Fruit fly (Drosophila melanogaster) whole organism, embryonic: ENCODE results near the gene Muc18B.

ENCODE experiments used
- Abd-B ChIP-seq: fragments of 200-800 bp; sonication (Bioruptor generic); optimal IDR thresholded peaks from 2 replicates; lab custom pipeline; 2018; ENCODE audit warnings: missing biosample characterization, mild to moderate bottlenecking, missing genetic modification characterization, moderate library complexity
- CG10267 ChIP-seq: fragments of 200-800 bp; sonication (Bioruptor generic); optimal IDR thresholded peaks from 2 replicates; lab custom pipeline; 2018; ENCODE audit warnings: missing biosample characterization, mild to moderate bottlenecking, missing genetic modification characterization, moderate library complexity
- CG10462 ChIP-seq: fragments of 200-800 bp; sonication (Bioruptor generic); optimal IDR thresholded peaks from 2 replicates; lab custom pipeline; 2016; ENCODE audit warnings: missing biosample characterization, missing genetic modification characterization
- CG10543 ChIP-seq: fragments of 200-800 bp; sonication (Bioruptor generic); optimal IDR thresholded peaks from 3 replicates; lab custom pipeline; 2017; ENCODE audit warnings: missing biosample characterization, mild to moderate bottlenecking, missing genetic modification characterization, moderate library complexity
- CG12236 ChIP-seq: fragments of 200-800 bp; sonication (Bioruptor generic); optimal IDR thresholded peaks from 2 replicates; lab custom pipeline; 2016; ENCODE audit warnings: missing biosample characterization, missing genetic modification characterization
- CG12769 ChIP-seq: fragments of 200-800 bp; sonication (Bioruptor generic); optimal IDR thresholded peaks from 2 replicates; lab custom pipeline; 2019; ENCODE audit warnings: missing biosample characterization, mild to moderate bottlenecking, missing genetic modification characterization, moderate library complexity
- CG17361 ChIP-seq: fragments of 200-800 bp; sonication (Bioruptor generic); IDR thresholded peaks from 3 replicates; pipeline ENCODE4 v1.3.6; 2022; ENCODE audit warnings: missing biosample characterization, missing genetic modification characterization
- CG18011 ChIP-seq: fragments of 200-800 bp; sonication (Bioruptor generic); optimal IDR thresholded peaks from 2 replicates; lab custom pipeline; 2017; ENCODE audit warnings: missing biosample characterization, missing genetic modification characterization, mild to moderate bottlenecking, moderate library complexity, missing genotype
- CG3995 ChIP-seq: fragments of 200-800 bp; sonication (Bioruptor generic); optimal IDR thresholded peaks from 3 replicates; lab custom pipeline; 2016; ENCODE audit warnings: missing biosample characterization, missing genetic modification characterization
- CG42726 ChIP-seq: fragments of 200-800 bp; sonication (Bioruptor generic); IDR thresholded peaks from 2 replicates; pipeline ENCODE4 v1.3.6; 2022; ENCODE audit warnings: missing biosample characterization, missing genetic modification characterization; ENCODE audit not compliant: partially characterized antibody
- CG4328 ChIP-seq: fragments of 200-800 bp; sonication (Bioruptor generic); optimal IDR thresholded peaks from 3 replicates; lab custom pipeline; 2017; ENCODE audit warnings: missing biosample characterization, missing genetic modification reagents, missing genetic modification characterization
- CG6254 ChIP-seq: fragments of 200-800 bp; sonication (Bioruptor generic); optimal IDR thresholded peaks from 3 replicates; lab custom pipeline; 2017; ENCODE audit warnings: mild to moderate bottlenecking, missing biosample characterization, missing genetic modification reagents, missing genetic modification characterization
- CG6765 ChIP-seq: fragments of 200-800 bp; sonication (Bioruptor generic); optimal IDR thresholded peaks from 3 replicates; lab custom pipeline; 2017; ENCODE audit warnings: missing biosample characterization, mild to moderate bottlenecking, missing genetic modification characterization
- CG6791 ChIP-seq: fragments of 200-800 bp; sonication (Bioruptor generic); IDR thresholded peaks from 3 replicates; pipeline ENCODE4 v1.3.6; 2022; ENCODE audit warnings: missing biosample characterization, missing genetic modification characterization; ENCODE audit not compliant: partially characterized antibody
- CG8388 ChIP-seq: fragments of 200-800 bp; sonication (Bioruptor generic); optimal IDR thresholded peaks from 2 replicates; lab custom pipeline; 2019; ENCODE audit warnings: missing biosample characterization, mild to moderate bottlenecking, missing genetic modification characterization, moderate library complexity
- CG9932 ChIP-seq: fragments of 200-800 bp; sonication (Bioruptor generic); IDR thresholded peaks from 2 replicates; pipeline ENCODE4 v1.3.6; 2022; ENCODE audit warnings: missing biosample characterization, missing genetic modification characterization
- Camta ChIP-seq: fragments of 200-800 bp; sonication (Bioruptor generic); optimal IDR thresholded peaks from 2 replicates; lab custom pipeline; 2016; ENCODE audit warnings: missing biosample characterization, missing genetic modification characterization
- Dek ChIP-seq: fragments of 200-800 bp; sonication (Bioruptor generic); optimal IDR thresholded peaks from 3 replicates; lab custom pipeline; 2019; ENCODE audit warnings: missing biosample characterization, mild to moderate bottlenecking, missing genetic modification characterization, moderate library complexity
- Ets97D ChIP-seq: fragments of 200-800 bp; sonication (Bioruptor generic); optimal IDR thresholded peaks from 3 replicates; lab custom pipeline; 2016; ENCODE audit warnings: missing biosample characterization, missing genetic modification characterization
- Hr51 ChIP-seq, 2 experiments: fragments of 200-800 bp; sonication (Bioruptor generic); optimal IDR thresholded peaks; 2 replicates in 1 of 2; 3 replicates in 1 of 2; lab custom pipeline; 2016 to 2018; ENCODE audit warnings: missing biosample characterization in 2 of 2, missing genetic modification characterization in 2 of 2, mild to moderate bottlenecking in 1 of 2, moderate library complexity in 1 of 2
- Max ChIP-seq: fragments of 200-800 bp; sonication (Bioruptor generic); optimal IDR thresholded peaks from 2 replicates; lab custom pipeline; 2016; ENCODE audit warnings: missing biosample characterization, mild to moderate bottlenecking, missing genetic modification characterization
- Optix ChIP-seq: fragments of 200-800 bp; sonication (Bioruptor generic); IDR thresholded peaks from 3 replicates; pipeline ENCODE4 v1.3.6; 2022; ENCODE audit warnings: missing biosample characterization, missing genetic modification characterization
- Ssrp ChIP-seq: fragments of 200-800 bp; sonication (Bioruptor generic); optimal IDR thresholded peaks from 2 replicates; lab custom pipeline; 2018; ENCODE audit warnings: missing biosample characterization, mild to moderate bottlenecking, missing genetic modification characterization, moderate library complexity
- ase ChIP-seq: fragments of 200-800 bp; sonication (Bioruptor generic); IDR thresholded peaks from 3 replicates; pipeline ENCODE4 v1.3.6; 2022; ENCODE audit warnings: missing biosample characterization, missing genetic modification characterization
- chinmo ChIP-seq: fragments of 200-800 bp; sonication (Bioruptor generic); IDR thresholded peaks from 4 replicates; pipeline ENCODE4 v1.3.6; 2022; ENCODE audit warnings: missing biosample characterization, missing genetic modification characterization; ENCODE audit not compliant: partially characterized antibody
- crol ChIP-seq: fragments of 200-800 bp; sonication (Bioruptor generic); IDR thresholded peaks from 2 replicates; pipeline ENCODE4 v1.3.6; 2022; ENCODE audit warnings: missing biosample characterization, missing genetic modification characterization
- ewg ChIP-seq: fragments of 200-800 bp; sonication (Bioruptor generic); optimal IDR thresholded peaks from 3 replicates; lab custom pipeline; 2017; ENCODE audit warnings: mild to moderate bottlenecking, missing biosample characterization, missing genetic modification reagents, missing genetic modification characterization
- fd102C ChIP-seq: fragments of 200-800 bp; sonication (Bioruptor generic); optimal IDR thresholded peaks from 2 replicates; lab custom pipeline; 2018; ENCODE audit warnings: missing biosample characterization, mild to moderate bottlenecking, missing genetic modification characterization, moderate library complexity
- gem ChIP-seq: fragments of 200-800 bp; sonication (Bioruptor generic); optimal IDR thresholded peaks from 2 replicates; lab custom pipeline; 2019; ENCODE audit warnings: missing biosample characterization, mild to moderate bottlenecking, missing genetic modification characterization, moderate library complexity
- grau ChIP-seq: fragments of 200-800 bp; optimal IDR thresholded peaks from 3 replicates; lab custom pipeline; 2019; ENCODE audit warnings: missing biosample characterization, mild to moderate bottlenecking, missing genetic modification characterization, moderate library complexity
- gsb-n ChIP-seq: fragments of 200-800 bp; sonication (Bioruptor generic); optimal IDR thresholded peaks from 3 replicates; lab custom pipeline; 2018; ENCODE audit warnings: missing biosample characterization, mild to moderate bottlenecking, missing genetic modification characterization
- hkb ChIP-seq, 2 experiments: fragments of 200-800 bp in 1 of 2; fragments of >200 bp in 1 of 2; sonication (Bioruptor generic) in 1 of 2; IDR thresholded peaks in 1 of 2; optimal IDR thresholded peaks in 1 of 2; 2 replicates each; pipeline versions ENCODE4 v1.3.6 to Lab custom; 2017 to 2022; ENCODE audit warnings: missing biosample characterization in 1 of 2, missing genetic modification characterization in 1 of 2
- kay ChIP-seq: fragments of 200-800 bp; sonication (Bioruptor generic); optimal IDR thresholded peaks from 2 replicates; lab custom pipeline; 2016; ENCODE audit warnings: missing biosample characterization, missing genetic modification characterization
- lilli ChIP-seq: fragments of 200-800 bp; sonication (Bioruptor generic); optimal IDR thresholded peaks from 3 replicates; lab custom pipeline; 2016; ENCODE audit warnings: missing biosample characterization, missing genetic modification characterization
- nom ChIP-seq: fragments of 200-800 bp; sonication (Bioruptor generic); optimal IDR thresholded peaks from 2 replicates; lab custom pipeline; 2017; ENCODE audit warnings: missing biosample characterization, missing genetic modification characterization, mild to moderate bottlenecking, moderate library complexity, missing genetic modification reagents
- otp ChIP-seq: fragments of 200-800 bp; sonication (Bioruptor generic); IDR thresholded peaks from 3 replicates; pipeline ENCODE4, ENCODE4 v1.3.6; 2022; ENCODE audit warnings: missing biosample characterization, missing genetic modification characterization
- pan ChIP-seq, 4 experiments: fragments of >200 bp in 3 of 4; fragments of 200-800 bp in 1 of 4; sonication (Bioruptor generic) in 1 of 4; optimal IDR thresholded peaks in 3 of 4; IDR thresholded peaks in 1 of 4; 2 replicates each; pipeline versions ENCODE4 v1.3.6 to Lab custom; 2017 to 2022; ENCODE audit warnings: missing biosample characterization in 2 of 4, missing genetic modification characterization in 2 of 4, mixed read lengths in 1 of 4
- phol ChIP-seq: fragments of 200-800 bp; sonication (Bioruptor generic); optimal IDR thresholded peaks from 3 replicates; lab custom pipeline; 2018; ENCODE audit warnings: missing biosample characterization, mild to moderate bottlenecking, missing genetic modification characterization, moderate library complexity
- pnt ChIP-seq: fragments of 200-800 bp; sonication (Bioruptor generic); optimal IDR thresholded peaks from 3 replicates; lab custom pipeline; 2016; ENCODE audit warnings: missing biosample characterization, missing genetic modification characterization
- sd ChIP-seq: fragments of 200-800 bp; sonication (Bioruptor generic); optimal IDR thresholded peaks from 3 replicates; lab custom pipeline; 2018; ENCODE audit warnings: missing biosample characterization, mild to moderate bottlenecking, missing genetic modification characterization, moderate library complexity
- shn ChIP-seq: fragments of 200-800 bp; sonication (Bioruptor generic); optimal IDR thresholded peaks from 3 replicates; lab custom pipeline; 2016; ENCODE audit warnings: missing biosample characterization, missing genetic modification characterization
- sr ChIP-seq: fragments of 200-800 bp; sonication (Bioruptor generic); IDR thresholded peaks from 3 replicates; pipeline ENCODE4 v1.3.6; 2022; ENCODE audit warnings: missing biosample characterization, missing genetic modification characterization
- twi ChIP-seq: fragments of 200-800 bp; optimal IDR thresholded peaks from 2 replicates; lab custom pipeline; 2019; ENCODE audit warnings: missing biosample characterization, mild to moderate bottlenecking, missing genetic modification characterization, moderate library complexity
- tx ChIP-seq: fragments of 200-800 bp; sonication (Bioruptor generic); optimal IDR thresholded peaks from 2 replicates; lab custom pipeline; 2016; ENCODE audit warnings: missing biosample characterization, missing genetic modification characterization
- unc-4 ChIP-seq: fragments of 200-800 bp; sonication (Bioruptor generic); IDR thresholded peaks from 2 replicates; pipeline ENCODE4 v1.3.6; 2022; ENCODE audit warnings: missing biosample characterization, missing genetic modification characterization; ENCODE audit not compliant: partially characterized antibody
- wdn ChIP-seq: fragments of 200-800 bp; sonication (Bioruptor generic); IDR thresholded peaks from 2 replicates; pipeline ENCODE4 v1.3.6; 2022; ENCODE audit warnings: missing biosample characterization, missing genetic modification characterization

Gene Muc18B

dm6 chrX:19224580-19225303 is 9.4 kb downstream of the Muc18B start (continued):
- peak; percentile 89 for TF ChIP-seq CG17361 (GFP tag; lab: Robert Waterston, UW)
- TF ChIP-seq ewg (GFP tag; lab: Kevin White, UChicago): peak; percentile 14
- TF ChIP-seq Hr51 (GFP tag; optimal IDR thresholded peaks at IDR 0.05; lab: Kevin White, UChicago): peak in 1 of 2 experiments; percentile 65
- TF ChIP-seq phol (tag; lab: Kevin White, UChicago): peak; percentile 70
- TF ChIP-seq CG6765 (GFP tag; lab: Kevin White, UChicago): peak; percentile 5
- TF ChIP-seq gsb-n (tag; lab: Kevin White, UChicago): peak; percentile 3
- no peak for TF ChIP-seq CG6791 (GFP tag; lab: Robert Waterston, UW)
- no peak for TF ChIP-seq pnt (GFP tag; lab: Kevin White, UChicago)
- peak; percentile 52 for TF ChIP-seq Ssrp

dm6 chrX:19225304-19225640 is 10.0 kb downstream of the Muc18B start:
- TF ChIP-seq CG18011 (GFP tag; lab: Kevin White, UChicago) (no peak), CG10543 (GFP tag; lab: Kevin White, UChicago) (no peak), Abd-B (no peak), CG4328 (GFP tag; lab: Kevin White, UChicago) (no peak), unc-4 (no peak), wdn (GFP tag; lab: Robert Waterston, UW) (no peak), grau (tag; lab: Kevin White, UChicago) (no peak), Ets97D (GFP tag; lab: Kevin White, UChicago) (no peak), nom (GFP tag; lab: Kevin White, UChicago) (peak; percentile 26), tx (no peak), fd102C (GFP tag; lab: Kevin White, UChicago) (no peak), CG12236 (GFP tag; lab: Kevin White, UChicago) (no peak), sd (tag; lab: Kevin White, UChicago) (no peak), Optix (GFP tag; lab: Robert Waterston, UW) (no peak), ase (no peak), CG17361 (GFP tag; lab: Robert Waterston, UW) (peak; percentile 26; the same call in 2 of the 3 replicates), Max (GFP tag; lab: Kevin White, UChicago) (no peak), CG3995 (GFP tag; lab: Kevin White, UChicago) (no peak), chinmo (GFP tag; lab: Robert Waterston, UW) (0 out of 4 replicates have a peak, but pooled peaks have one; percentile 17), hkb (optimal IDR thresholded peaks at IDR 0.05; lab: Kevin White, UChicago) (no peak), hkb (GFP tag; IDR thresholded peaks at IDR 0.05; lab: Robert Waterston, UW) (no peak), Ssrp (no peak), CG9932 (GFP tag; lab: Robert Waterston, UW) (0 out of 2 replicates have a peak, but pooled peaks have one; percentile 8), CG10267 (no peak), crol (peak; percentile 83), shn (GFP tag; lab: Kevin White, UChicago) (no peak), pan (optimal IDR thresholded peaks at IDR 0.05; lab: Kevin White, UChicago) (no peak), pan (GFP tag; optimal IDR thresholded peaks at IDR 0.05 in 1 of 2, IDR thresholded peaks at IDR 0.05 in 1 of 2) (peak in 1 of 2 experiments; percentile 20), CG8388 (GFP tag; lab: Kevin White, UChicago) (no peak), lilli (GFP tag; lab: Kevin White, UChicago) (no peak), sr (GFP tag; lab: Robert Waterston, UW) (0 out of 3 replicates have a peak, but pooled peaks have one; percentile 43), kay (GFP tag; lab: Kevin White, UChicago) (no peak), CG42726 (GFP tag; lab: Robert Waterston, UW) (no peak), twi (no peak), otp (no peak), Camta (GFP tag; lab: Kevin White, UChicago) (no peak), Dek (tag; lab: Kevin White, UChicago) (no peak), CG12769 (tag; lab: Kevin White, UChicago) (peak; percentile 55), CG10462 (GFP tag; lab: Kevin White, UChicago) (no peak), gem (tag; lab: Kevin White, UChicago) (no peak), CG6254 (GFP tag; lab: Kevin White, UChicago) (no peak)
